Worm (Caenorhabditis elegans) whole organism, L4 larva: ENCODE data around the gene K08E7.4.
A peak's percentile ranks its signal among the peaks of the same experiment; 100 is the strongest.

ENCODE experiments used
- T26A8.4 ChIP-seq: fragments of 200-800 bp; sonication (Bioruptor generic); IDR thresholded peaks from 2 replicates; pipeline ENCODE4 v1.3.6; 2022; ENCODE audit warnings: missing genetic modification characterization, missing compliant biosample characterization
- egl-27 ChIP-seq: sonication (generic microtip); optimal IDR thresholded peaks from 3 replicates; lab custom pipeline; 2017; ENCODE audit warnings: missing biosample characterization, missing genetic modification reagents, missing genetic modification characterization
- mes-2 ChIP-seq: sonication (generic microtip); optimal IDR thresholded peaks from 2 replicates; lab custom pipeline; 2016; ENCODE audit warnings: missing genotype, mild to moderate bottlenecking, missing genetic modification characterization, missing compliant biosample characterization; ENCODE audit not compliant: poor library complexity, severe bottlenecking
- nhr-237 ChIP-seq: sonication (generic microtip); optimal IDR thresholded peaks from 2 replicates; lab custom pipeline; 2017; ENCODE audit warnings: missing biosample characterization, missing genetic modification characterization

- TF ChIP-seq nhr-237 (no peak), T26A8.4 (GFP tag; lab: Robert Waterston, UW) (no peak), egl-27 (tag; lab: Kevin White, UChicago) (no peak), mes-2 (tag; lab: Kevin White, UChicago) (peak; percentile 27)
Measured at ce11 chrIV:12545393-12545792, 25.6 kb downstream of the K08E7.4 start.
